Fruit fly (Drosophila melanogaster): Measurements from ENCODE around the gene Ser.

dm6 chr3R:27218288-27218687, 24.2 kb upstream of the Ser start:
- TF ChIP-seq CG8478 (optimal IDR thresholded peaks at IDR 0.05) (no peak), pan (optimal IDR thresholded peaks at IDR 0.05) (no peak), EcR (GFP tag; optimal IDR thresholded peaks at IDR 0.05) (no peak), Dll (optimal IDR thresholded peaks at IDR 0.05) (no peak), usp (GFP tag; optimal IDR thresholded peaks at IDR 0.05) (no peak)
